Worm (Caenorhabditis elegans): ENCODE measurements around the gene cutl-3.
"Not testable (repeated sequence)": the region's sequence is repeated elsewhere in the genome, so short reads cannot be mapped to it uniquely, and the experiment has no call there.

Gene cutl-3

DNA sequence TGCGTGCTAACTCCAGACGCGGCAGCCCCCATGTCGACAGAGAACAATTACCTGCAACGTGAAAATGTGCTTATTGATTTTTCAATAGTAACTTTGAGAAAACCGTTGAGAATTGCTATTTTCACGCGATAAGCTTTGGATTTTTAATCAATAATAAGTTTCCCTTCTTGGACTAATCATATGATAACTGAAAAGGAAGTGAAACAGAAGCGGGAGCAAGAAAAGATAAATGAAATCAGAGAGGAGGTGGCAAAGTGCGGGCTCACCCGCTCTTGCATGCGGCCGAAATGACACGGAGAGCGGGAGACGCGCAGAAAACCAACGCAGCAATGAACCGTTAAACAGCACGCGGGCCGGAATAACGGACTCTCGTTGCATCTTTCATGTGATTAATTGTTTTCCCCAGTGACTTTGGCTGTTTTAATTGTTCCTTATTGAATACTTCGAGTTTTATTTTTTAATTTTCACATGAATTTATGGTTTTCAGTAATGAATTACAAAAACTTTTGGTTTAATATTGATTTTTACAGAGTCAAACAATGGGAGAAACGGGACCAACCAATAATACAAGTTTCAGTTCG, 28.7 kb downstream of the cutl-3 start, which contains the start of the genes flwr-1 and tbc-1:
flwr-1 (minus strand) TSS at position 51 of the 581 bp plus-strand sequence.
tbc-1 (plus strand) TSS at position 531 of the 581 bp plus-strand sequence.
- TF ChIP-seq ceh-48 (tag; optimal IDR thresholded peaks at IDR 0.05) (peak; percentile 19), syd-9 (tag; optimal IDR thresholded peaks at IDR 0.05) (no peak), unc-42 (tag; optimal IDR thresholded peaks at IDR 0.05) (peak; percentile 62), ceh-14 (tag; optimal IDR thresholded peaks at IDR 0.05) (peak; percentile 53), elt-2 (tag; optimal IDR thresholded peaks at IDR 0.05) (peak; percentile 20), tbx-2 (tag; optimal IDR thresholded peaks at IDR 0.05) (peak; percentile 39), ceh-34 (tag; optimal IDR thresholded peaks at IDR 0.05) (peak; percentile 34), hlh-30 (tag; optimal IDR thresholded peaks at IDR 0.05; ENCODE audit: insufficient read depth) (peak; percentile 70), hlh-15 (tag; optimal IDR thresholded peaks at IDR 0.05) (no peak), sdc-2 (tag; optimal IDR thresholded peaks at IDR 0.05) (no peak), ceh-31 (tag; optimal IDR thresholded peaks at IDR 0.05) (peak; percentile 36), tbx-7 (tag; optimal IDR thresholded peaks at IDR 0.05) (no peak), mec-3 (tag; optimal IDR thresholded peaks at IDR 0.05; ENCODE audit: borderline replicate concordance) (no peak)

DNA sequence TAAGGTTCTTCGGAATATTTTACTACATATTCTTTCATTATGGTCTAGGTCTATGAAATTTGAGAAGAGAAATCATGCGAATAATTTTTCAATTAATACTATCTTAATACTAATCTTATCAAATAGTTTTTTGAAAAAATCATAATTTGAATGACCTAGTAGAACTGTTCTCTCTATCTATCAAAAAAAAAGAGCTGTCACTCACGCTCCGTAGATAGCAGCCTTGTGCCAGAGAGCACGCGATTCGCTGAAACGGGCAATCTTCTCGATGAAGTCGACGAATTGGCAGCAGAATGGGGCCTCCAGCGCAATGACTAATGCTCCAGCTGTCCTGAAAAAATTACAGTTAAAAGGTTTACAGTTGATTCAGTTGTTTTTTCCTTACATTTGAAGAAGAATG, 29.4 kb downstream of the cutl-3 start:
- TF ChIP-seq madf-2 (tag; optimal IDR thresholded peaks at IDR 0.05) (no peak), hlh-6 (tag; optimal IDR thresholded peaks at IDR 0.05) (no peak), ceh-48 (tag; optimal IDR thresholded peaks at IDR 0.05) (no peak), unc-86 (tag; optimal IDR thresholded peaks at IDR 0.05) (no peak), tbx-7 (tag; optimal IDR thresholded peaks at IDR 0.05) (no peak), hlh-13 (GFP tag; optimal IDR thresholded peaks at IDR 0.05) (no peak), ceh-14 (tag; optimal IDR thresholded peaks at IDR 0.05) (no peak), syd-9 (tag; optimal IDR thresholded peaks at IDR 0.05) (no peak), ceh-6 (GFP tag; optimal IDR thresholded peaks at IDR 0.05) (no peak), ahr-1 (tag; optimal IDR thresholded peaks at IDR 0.05) (no peak), sox-2 (GFP tag; IDR thresholded peaks at IDR 0.05) (no peak)

DNA sequence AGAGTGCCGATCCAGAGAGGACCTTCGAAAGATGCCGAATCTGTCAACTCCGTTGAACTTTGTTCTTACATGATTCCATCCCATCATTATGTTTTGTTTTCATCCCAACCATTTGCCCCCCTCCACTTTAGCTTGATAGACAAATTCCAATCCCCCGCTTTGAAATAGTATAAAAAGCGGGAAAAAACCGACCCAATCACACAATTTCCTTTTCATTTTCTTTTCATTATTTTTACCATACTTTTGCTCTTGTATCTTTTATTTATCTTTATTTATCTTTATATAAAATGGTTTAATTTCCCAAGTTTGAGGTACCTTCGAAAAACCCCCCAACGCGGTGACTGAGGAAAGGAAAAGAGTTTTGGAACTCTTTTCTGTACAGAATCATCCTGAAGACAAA, 32.5 kb downstream of the cutl-3 start, which contains the start of gene F20D1.22:
F20D1.22 (plus strand) TSS at position 301 of the 400 bp plus-strand sequence.
- not testable (repeated sequence) for TF ChIP-seq hlh-8, Y22D7AL.16, F13H6.1 (tag; optimal IDR thresholded peaks at IDR 0.05)

DNA sequence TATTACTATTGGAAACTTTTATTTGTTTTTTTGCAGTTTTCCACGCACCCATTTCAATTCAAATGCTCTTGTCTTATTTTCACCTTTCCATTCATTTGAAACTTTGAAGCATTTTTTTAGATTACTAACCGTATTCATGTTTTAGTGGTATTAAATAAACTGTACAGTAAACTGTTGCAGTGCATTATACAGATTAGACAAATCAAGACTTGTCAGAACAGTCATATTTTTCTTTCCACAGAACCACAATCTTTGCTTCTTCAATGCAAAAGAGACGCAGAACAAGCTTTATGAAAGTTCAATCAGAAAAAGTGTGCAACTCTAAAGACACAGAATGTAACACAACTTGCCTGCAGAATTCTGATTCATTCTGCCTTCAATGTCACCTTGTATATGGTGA, 33.2 kb downstream of the cutl-3 start, which contains the start of gene F45B8.5:
F45B8.5 (plus strand) TSS at position 301 of the 400 bp plus-strand sequence.
- TF ChIP-seq che-1 (tag; optimal IDR thresholded peaks at IDR 0.05) (no peak), hlh-6 (tag; optimal IDR thresholded peaks at IDR 0.05) (no peak), tbx-2 (tag; optimal IDR thresholded peaks at IDR 0.05) (no peak), elt-2 (tag; optimal IDR thresholded peaks at IDR 0.05) (no peak), lim-6 (tag; optimal IDR thresholded peaks at IDR 0.05) (no peak), unc-86 (tag; optimal IDR thresholded peaks at IDR 0.05) (no peak)

DNA sequence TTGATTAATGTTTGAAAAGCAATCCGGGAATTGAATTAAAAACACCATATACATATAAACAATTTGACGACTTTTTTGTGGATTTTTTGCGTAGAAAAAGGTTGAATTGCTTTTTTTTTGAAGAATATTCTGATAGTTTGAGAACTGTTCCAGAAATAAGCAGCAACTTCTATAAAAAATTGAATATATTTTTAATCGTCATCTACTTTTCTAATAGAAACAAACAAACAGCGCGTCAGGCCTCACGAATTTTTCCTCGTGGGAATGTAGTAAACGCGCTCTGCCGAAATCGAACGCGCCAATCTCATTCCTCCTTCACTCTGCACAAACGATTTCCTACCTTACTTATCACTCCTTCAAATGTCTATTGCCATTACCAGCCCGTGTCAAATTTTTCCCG, 34.7 kb downstream of the cutl-3 start, which contains the start of gene rgs-11:
rgs-11 (plus strand) TSS at position 301 of the 400 bp plus-strand sequence.
- TF ChIP-seq ceh-30 (tag; optimal IDR thresholded peaks at IDR 0.05) (no peak), C08G9.2 (tag; optimal IDR thresholded peaks at IDR 0.05) (no peak), ceh-9 (tag; optimal IDR thresholded peaks at IDR 0.05) (no peak), ceh-18 (tag; optimal IDR thresholded peaks at IDR 0.05) (no peak), ref-2 (tag; optimal IDR thresholded peaks at IDR 0.05) (no peak), ztf-16 (tag; optimal IDR thresholded peaks at IDR 0.05) (no peak), dmd-4 (tag; optimal IDR thresholded peaks at IDR 0.05; ENCODE audit: borderline replicate concordance) (no peak), C38D4.7 (GFP tag; optimal IDR thresholded peaks at IDR 0.05) (no peak), ama-1 (optimal IDR thresholded peaks at IDR 0.05) (no peak), rnt-1 (tag; optimal IDR thresholded peaks at IDR 0.05) (no peak)
